Fruit fly (Drosophila melanogaster) whole organism, wandering third instar larva: ENCODE results near the gene Mpcp2.

ENCODE experiments used
- Abd-B ChIP-seq: fragments of >200 bp; optimal IDR thresholded peaks from 2 replicates; lab custom pipeline; 2017; ENCODE audit warnings: missing biosample characterization, missing genetic modification characterization
- CG32264 ChIP-seq: fragments of 200-800 bp; sonication (Bioruptor generic); optimal IDR thresholded peaks from 2 replicates; lab custom pipeline; 2016; ENCODE audit warnings: missing biosample characterization, missing genetic modification characterization
- CG9705 ChIP-seq: fragments of 200-800 bp; sonication (Bioruptor generic); optimal IDR thresholded peaks from 2 replicates; lab custom pipeline; 2018; ENCODE audit warnings: missing biosample characterization, mild to moderate bottlenecking, missing genetic modification characterization
- Dfd ChIP-seq: fragments of >200 bp; optimal IDR thresholded peaks from 2 replicates; lab custom pipeline; 2017; ENCODE audit warnings: missing biosample characterization, missing genetic modification characterization
- Dif ChIP-seq: fragments of 200-275, 200-300 bp; sonication (Bioruptor generic); optimal IDR thresholded peaks from 2 replicates; lab custom pipeline; 2018; ENCODE audit warnings: missing biosample characterization, missing genetic modification characterization; ENCODE audit not compliant: partially characterized antibody
- GATAd ChIP-seq: sonication (Bioruptor generic); optimal IDR thresholded peaks from 2 replicates; lab custom pipeline; 2016; ENCODE audit warnings: missing biosample characterization, missing genetic modification characterization
- HLH106 ChIP-seq: fragments of 200-800 bp; optimal IDR thresholded peaks from 3 replicates; lab custom pipeline; 2019; ENCODE audit warnings: missing biosample characterization, mild to moderate bottlenecking, missing genetic modification characterization, moderate library complexity
- Hnf4 ChIP-seq: fragments of 200-800 bp; sonication (Bioruptor generic); optimal IDR thresholded peaks from 2 replicates; lab custom pipeline; 2016; ENCODE audit warnings: missing biosample characterization, mild to moderate bottlenecking, missing genetic modification characterization
- Hr78 ChIP-seq: fragments of >200 bp; optimal IDR thresholded peaks from 2 replicates; lab custom pipeline; 2017; ENCODE audit warnings: missing biosample characterization, missing genetic modification characterization
- Hr83 ChIP-seq: fragments of 200-300 bp; sonication (Bioruptor generic); optimal IDR thresholded peaks from 2 replicates; lab custom pipeline; 2016; ENCODE audit warnings: missing biosample characterization, mild to moderate bottlenecking, missing genetic modification characterization, moderate library complexity; ENCODE audit not compliant: poor library complexity, severe bottlenecking
- Myc ChIP-seq: fragments of >200 bp; optimal IDR thresholded peaks from 2 replicates; lab custom pipeline; 2017
- N ChIP-seq: fragments of >200 bp; optimal IDR thresholded peaks from 2 replicates; lab custom pipeline; 2018; ENCODE audit warnings: missing biosample characterization, missing external identifiers, missing genetic modification characterization
- OdsH ChIP-seq: fragments of 200-800 bp; sonication (Bioruptor generic); optimal IDR thresholded peaks from 2 replicates; lab custom pipeline; 2016; ENCODE audit warnings: missing biosample characterization, mild to moderate bottlenecking, missing genetic modification characterization
- Rel ChIP-seq, 2 experiments: fragments of 200-800 bp; sonication (Bioruptor generic) in 1 of 2; optimal IDR thresholded peaks; 2 replicates in 1 of 2; 3 replicates in 1 of 2; lab custom pipeline; 2016 to 2019; ENCODE audit warnings: mild to moderate bottlenecking in 2 of 2, missing biosample characterization in 2 of 2, missing genetic modification characterization in 2 of 2, moderate library complexity in 1 of 2
- Sp1 ChIP-seq: fragments of 200-800 bp; sonication (Bioruptor generic); optimal IDR thresholded peaks from 3 replicates; lab custom pipeline; 2019; ENCODE audit warnings: missing biosample characterization, mild to moderate bottlenecking, missing genetic modification characterization, moderate library complexity
- Vsx2 ChIP-seq: fragments of 200-300, 225-300 bp; sonication (Bioruptor generic); optimal IDR thresholded peaks from 2 replicates; lab custom pipeline; 2018; ENCODE audit warnings: missing biosample characterization, missing genetic modification characterization; ENCODE audit not compliant: partially characterized antibody
- brk ChIP-seq: fragments of 200-800 bp; sonication (Bioruptor generic); optimal IDR thresholded peaks from 2 replicates; lab custom pipeline; 2016; ENCODE audit warnings: missing biosample characterization, mild to moderate bottlenecking, missing genetic modification characterization
- dl ChIP-seq, 2 experiments: fragments of 175-275, 200-275 bp in 1 of 2; fragments of 200-275 bp in 1 of 2; sonication (Bioruptor generic); optimal IDR thresholded peaks; lab custom pipeline; 2018; ENCODE audit warnings: mild to moderate bottlenecking in 2 of 2, missing biosample characterization in 2 of 2, missing genetic modification characterization in 2 of 2, moderate library complexity in 2 of 2; ENCODE audit not compliant: partially characterized antibody in 2 of 2, insufficient read depth in 1 of 2
- dmrt93B ChIP-seq: fragments of 200-800 bp; sonication (Bioruptor generic); optimal IDR thresholded peaks from 2 replicates; lab custom pipeline; 2018; ENCODE audit warnings: missing biosample characterization, mild to moderate bottlenecking, missing genetic modification characterization
- dsf ChIP-seq: sonication (Bioruptor generic); optimal IDR thresholded peaks from 2 replicates; lab custom pipeline; 2016; ENCODE audit warnings: missing biosample characterization, missing genetic modification characterization, borderline replicate concordance
- ey ChIP-seq: fragments of 200-800 bp; sonication (Bioruptor generic); optimal IDR thresholded peaks from 2 replicates; lab custom pipeline; 2016; ENCODE audit warnings: missing biosample characterization, missing genetic modification characterization
- foxo ChIP-seq, 2 experiments: fragments of 200-800 bp; sonication (Bioruptor generic); optimal IDR thresholded peaks; 2 replicates in 1 of 2; 3 replicates in 1 of 2; lab custom pipeline; 2016 to 2017; ENCODE audit warnings: missing biosample characterization in 2 of 2, missing genetic modification characterization in 2 of 2
- fru ChIP-seq: fragments of 200-800 bp; sonication (Bioruptor generic); optimal IDR thresholded peaks from 3 replicates; lab custom pipeline; 2016; ENCODE audit warnings: missing biosample characterization, mild to moderate bottlenecking, missing genetic modification characterization
- h ChIP-seq: fragments of 200-800 bp; sonication (Bioruptor generic); optimal IDR thresholded peaks from 3 replicates; lab custom pipeline; 2016; ENCODE audit warnings: missing biosample characterization, mild to moderate bottlenecking, missing genetic modification characterization
- jim ChIP-seq: fragments of 175-275, 200-325 bp; sonication (Bioruptor generic); optimal IDR thresholded peaks from 2 replicates; lab custom pipeline; 2016; ENCODE audit warnings: missing biosample characterization, mild to moderate bottlenecking, missing genetic modification characterization
- lola ChIP-seq: fragments of >200 bp; optimal IDR thresholded peaks from 2 replicates; lab custom pipeline; 2017; ENCODE audit warnings: missing biosample characterization, missing genetic modification characterization
- pan ChIP-seq: fragments of >200 bp; optimal IDR thresholded peaks from 2 replicates; lab custom pipeline; 2017
- psq ChIP-seq: fragments of 200-800 bp; sonication (Bioruptor generic); optimal IDR thresholded peaks from 3 replicates; lab custom pipeline; 2017; ENCODE audit warnings: missing biosample characterization, mild to moderate bottlenecking, missing genetic modification characterization, moderate library complexity
- rgr ChIP-seq: fragments of 200-800 bp; sonication (Bioruptor generic); optimal IDR thresholded peaks from 3 replicates; lab custom pipeline; 2016; ENCODE audit warnings: missing biosample characterization, mild to moderate bottlenecking, missing genetic modification characterization
- sage ChIP-seq: fragments of 200-800 bp; sonication (Bioruptor generic); optimal IDR thresholded peaks from 2 replicates; lab custom pipeline; 2016; ENCODE audit warnings: missing biosample characterization, mild to moderate bottlenecking, missing genetic modification characterization
- tai ChIP-seq: sonication (Bioruptor generic); optimal IDR thresholded peaks from 2 replicates; lab custom pipeline; 2016; ENCODE audit warnings: missing biosample characterization, missing genetic modification characterization
- woc ChIP-seq: sonication (Bioruptor generic); optimal IDR thresholded peaks from 2 replicates; lab custom pipeline; 2016; ENCODE audit warnings: missing biosample characterization, mild to moderate bottlenecking, missing genetic modification characterization

Gene Mpcp2

DNA sequence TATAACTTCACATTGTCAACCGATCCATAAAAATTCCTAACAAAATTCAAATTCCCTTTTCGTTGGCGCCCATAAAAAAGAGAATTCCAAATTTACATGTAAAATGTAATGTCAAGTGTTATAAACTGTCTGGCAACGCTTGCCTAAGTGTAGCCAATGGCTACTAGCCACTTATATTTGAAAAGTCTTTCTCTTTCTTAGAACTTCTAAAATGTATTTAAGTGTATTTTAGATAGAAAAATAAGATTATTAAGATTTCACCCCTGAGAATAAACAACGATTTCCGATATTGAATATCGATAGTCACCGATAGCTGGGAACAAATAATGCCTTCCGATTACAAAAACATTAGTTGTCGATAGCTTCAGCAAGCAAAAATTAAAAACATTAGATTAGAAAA is 22.2 kb downstream of the Mpcp2 start, which contains the start of gene CG34039:
CG34039 (plus strand) TSS at position 342 of the 400 bp plus-strand sequence.
- TF ChIP-seq Hnf4 (GFP tag; lab: Kevin White, UChicago), result peak; percentile 21
- no peak for TF ChIP-seq foxo (GFP tag; optimal IDR thresholded peaks at IDR 0.05; lab: Kevin White, UChicago)
- peak; percentile 10 for TF ChIP-seq h (GFP tag; lab: Kevin White, UChicago)
- peak; percentile 55 for TF ChIP-seq tai (GFP tag; lab: Kevin White, UChicago)
- TF ChIP-seq Rel (GFP tag; optimal IDR thresholded peaks at IDR 0.05; lab: Kevin White, UChicago), result no peak
- TF ChIP-seq Rel (tag; optimal IDR thresholded peaks at IDR 0.05; lab: Kevin White, UChicago), result peak; percentile 76
- no peak for TF ChIP-seq CG32264
- TF ChIP-seq brk (GFP tag; lab: Kevin White, UChicago), result peak; percentile 60
- TF ChIP-seq pan, result no peak
- no peak for TF ChIP-seq dsf (GFP tag; lab: Kevin White, UChicago)
- TF ChIP-seq, all 38 proteins: peak for 5

- TF ChIP-seq GATAd (GFP tag; lab: Kevin White, UChicago) (no peak), Sp1 (no peak), CG32264 (no peak), fru (GFP tag; lab: Kevin White, UChicago) (no peak), N (GFP tag; lab: Kevin White, UChicago) (no peak), rgr (no peak), Vsx2 (GFP tag; lab: Kevin White, UChicago) (no peak), dsf (GFP tag; lab: Kevin White, UChicago) (no peak), Rel (GFP tag; optimal IDR thresholded peaks at IDR 0.05; lab: Kevin White, UChicago) (no peak), Rel (tag; optimal IDR thresholded peaks at IDR 0.05; lab: Kevin White, UChicago) (no peak), Hnf4 (GFP tag; lab: Kevin White, UChicago) (no peak), pan (no peak), woc (no peak), tai (GFP tag; lab: Kevin White, UChicago) (no peak), Hr83 (GFP tag; lab: Kevin White, UChicago) (no peak), Dif (GFP tag; lab: Kevin White, UChicago) (no peak), lola (GFP tag; lab: Kevin White, UChicago) (no peak), psq (GFP tag; lab: Kevin White, UChicago) (no peak)
These were observed 23.2 kb downstream of the Mpcp2 start, which contains the start of gene Lk for dm6 chr3L:14560664-14561063. Gene Lk, minus strand, starts transcription at chr3L:14560764.

DNA sequence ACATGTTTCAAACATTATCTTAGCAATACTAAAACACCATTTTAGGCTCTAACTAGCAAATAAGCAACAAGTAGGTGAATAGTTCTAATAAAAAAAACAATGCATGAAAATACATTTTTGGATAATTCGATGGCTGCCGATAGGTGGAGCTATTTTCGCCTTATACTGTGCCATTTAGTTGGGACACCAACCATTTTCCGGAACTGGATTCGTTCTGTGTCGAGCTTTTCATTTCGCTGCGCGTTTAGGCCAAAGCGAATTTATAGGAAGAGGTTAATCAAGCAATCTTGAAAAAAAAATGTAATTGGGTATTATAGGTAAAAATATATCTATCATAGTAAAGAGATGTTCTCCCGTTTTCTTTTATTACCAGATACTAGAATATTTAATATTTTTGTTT is 25.2 kb downstream of the Mpcp2 start:
- TF ChIP-seq jim (GFP tag; lab: Kevin White, UChicago), result no peak
- TF ChIP-seq HLH106 (tag; lab: Kevin White, UChicago), result no peak
- TF ChIP-seq Myc (lab: Kevin White, UChicago), result peak; percentile 72
- TF ChIP-seq tai (GFP tag; lab: Kevin White, UChicago), result peak; percentile 6
- no peak for TF ChIP-seq GATAd (GFP tag; lab: Kevin White, UChicago)

DNA sequence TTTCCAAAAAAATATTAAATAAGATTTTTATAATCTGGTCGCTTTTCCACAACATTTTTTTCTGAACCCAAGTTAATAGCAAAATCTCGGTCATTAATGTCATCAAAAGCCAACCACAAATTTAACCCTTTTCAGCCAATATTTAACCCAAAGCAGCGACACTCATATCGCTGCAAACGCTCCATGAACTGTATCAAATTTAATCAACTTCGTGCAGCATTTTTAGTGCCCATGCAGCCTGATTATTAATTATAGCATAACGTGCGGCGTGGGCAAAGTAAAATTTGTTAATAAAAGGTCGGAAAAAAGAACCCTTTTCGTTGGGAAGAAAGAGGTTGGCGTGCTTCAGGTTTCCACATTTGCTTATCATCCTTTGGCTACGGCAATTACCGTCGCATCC is 26.0 kb downstream of the Mpcp2 start:
- TF ChIP-seq dl (GFP tag; optimal IDR thresholded peaks at IDR 0.05; lab: Kevin White, UChicago; ENCODE audit: insufficient read depth in 1 of 2, partially characterized antibody in 2 of 2), result no peak
- TF ChIP-seq Vsx2 (GFP tag; lab: Kevin White, UChicago), result no peak
- TF ChIP-seq ey (GFP tag; lab: Kevin White, UChicago), result no peak
- TF ChIP-seq CG9705, result no peak
- no peak for TF ChIP-seq tai (GFP tag; lab: Kevin White, UChicago)
- no peak for TF ChIP-seq OdsH
- TF ChIP-seq Abd-B (GFP tag; lab: Kevin White, UChicago), result no peak
- no peak for TF ChIP-seq sage
- no peak for TF ChIP-seq N (GFP tag; lab: Kevin White, UChicago)
- TF ChIP-seq psq (GFP tag; lab: Kevin White, UChicago), result no peak
- no peak for TF ChIP-seq Dfd (GFP tag; lab: Kevin White, UChicago)
- TF ChIP-seq Hr83 (GFP tag; lab: Kevin White, UChicago), result no peak
- TF ChIP-seq dsf (GFP tag; lab: Kevin White, UChicago), result no peak
- no peak for TF ChIP-seq Hr78
- no peak for TF ChIP-seq dmrt93B (GFP tag; lab: Kevin White, UChicago)
- no peak for TF ChIP-seq woc
- TF ChIP-seq CG32264, result no peak
- TF ChIP-seq Hnf4 (GFP tag; lab: Kevin White, UChicago), result no peak
- no peak for TF ChIP-seq lola (GFP tag; lab: Kevin White, UChicago)
